Worm (Caenorhabditis elegans): Measurements from ENCODE around the gene R02F11.1.

- TF ChIP-seq flh-1 (GFP tag; optimal IDR thresholded peaks at IDR 0.05) = no peak
- no peak for TF ChIP-seq snpc-4 (tag; optimal IDR thresholded peaks at IDR 0.05)
- TF ChIP-seq unc-62 (GFP tag; optimal IDR thresholded peaks at IDR 0.05) = no peak
- no peak for TF ChIP-seq ces-1 (GFP tag; optimal IDR thresholded peaks at IDR 0.05)
- no peak for TF ChIP-seq mab-5 (tag; optimal IDR thresholded peaks at IDR 0.05)
- TF ChIP-seq nhr-237 (tag; optimal IDR thresholded peaks at IDR 0.05) = no peak
- no peak for TF ChIP-seq sptf-1 (tag; optimal IDR thresholded peaks at IDR 0.05)
Observed at ce11 chrV:4758019-4758418, 42.9 kb upstream of the R02F11.1 start.
